Worm (Caenorhabditis elegans) whole organism, L3 larva: ENCODE results near the gene M02H5.8.

Source experiments
- R02D3.7 ChIP-seq: fragments of 150-350 bp; optimal IDR thresholded peaks from 2 replicates; lab custom pipeline; 2014; ENCODE audit warnings: missing biosample characterization, missing genetic modification characterization
- ceh-82 ChIP-seq: fragments of 150-350 bp; optimal IDR thresholded peaks from 2 replicates; lab custom pipeline; 2014; ENCODE audit warnings: missing biosample characterization, missing genetic modification characterization
- fkh-10 ChIP-seq: sonication (generic microtip); optimal IDR thresholded peaks from 2 replicates; lab custom pipeline; 2017; ENCODE audit warnings: missing biosample characterization, missing genetic modification reagents, missing genetic modification characterization
- fos-1 ChIP-seq: fragments of 150-350 bp; optimal IDR thresholded peaks from 2 replicates; lab custom pipeline; 2014; ENCODE audit warnings: missing biosample characterization, missing genetic modification characterization

DNA sequence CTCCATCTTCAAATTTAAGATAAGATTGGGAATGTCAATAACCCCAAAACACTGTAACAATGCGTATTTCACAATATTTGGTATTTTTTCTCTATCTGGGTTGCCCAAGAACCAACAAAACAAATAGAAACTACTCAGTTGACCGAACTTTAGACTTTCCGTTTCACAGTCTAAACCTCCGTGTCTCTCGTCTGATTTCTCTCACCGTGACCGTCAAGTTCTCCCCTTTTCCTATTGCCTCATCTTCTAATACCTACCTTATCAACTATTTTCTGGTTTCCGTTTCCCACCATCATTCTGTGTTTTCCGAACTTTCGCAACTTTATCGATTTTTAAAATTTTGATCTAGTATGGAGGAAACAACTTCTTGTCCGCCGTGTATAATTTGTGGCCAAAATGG is 44.5 kb downstream of the M02H5.8 start, which contains the start of gene nhr-131:
- no peak for TF ChIP-seq fos-1
- TF ChIP-seq fkh-10 (GFP tag; lab: Kevin White, UChicago), result no peak
- no peak for TF ChIP-seq ceh-82
- TF ChIP-seq R02D3.7, result no peak
